Worm (Caenorhabditis elegans) whole organism, early embryonic: ENCODE data around the gene smoc-1.

ENCODE experiments used
- B0310.2 ChIP-seq: sonication (generic microtip); optimal IDR thresholded peaks from 2 replicates; lab custom pipeline; 2016; ENCODE audit warnings: mild to moderate bottlenecking, missing genetic modification characterization, missing compliant biosample characterization
- ama-1 ChIP-seq: fragments of 150-350 bp; optimal IDR thresholded peaks from 2 replicates; lab custom pipeline; 2014
- ceh-13 ChIP-seq: fragments of 200-800 bp; sonication (Bioruptor generic); optimal IDR thresholded peaks from 2 replicates; lab custom pipeline; 2018; ENCODE audit warnings: mild to moderate bottlenecking, missing genetic modification characterization, missing compliant biosample characterization
- ceh-36 ChIP-seq: sonication (generic microtip); optimal IDR thresholded peaks from 2 replicates; lab custom pipeline; 2016; ENCODE audit warnings: missing genetic modification characterization, inconsistent platforms, missing compliant biosample characterization
- hmbx-1 ChIP-seq: sonication (generic microtip); optimal IDR thresholded peaks from 2 replicates; lab custom pipeline; 2016; ENCODE audit warnings: mild to moderate bottlenecking, missing genetic modification characterization, missing compliant biosample characterization
- hmg-4 ChIP-seq: fragments of 200-800 bp; sonication (Bioruptor generic); optimal IDR thresholded peaks from 2 replicates; lab custom pipeline; 2018; ENCODE audit warnings: mild to moderate bottlenecking, missing genetic modification characterization, missing compliant biosample characterization
- pes-1 ChIP-seq: fragments of 200-800 bp; sonication (Bioruptor generic); IDR thresholded peaks from 2 replicates; pipeline ENCODE4 v1.3.6; 2022; ENCODE audit warnings: missing genetic modification reagents, missing genetic modification characterization, missing compliant biosample characterization
- scrt-1 ChIP-seq: fragments of 200-800 bp; sonication (Bioruptor generic); IDR thresholded peaks from 2 replicates; pipeline ENCODE4 v1.3.6; 2022; ENCODE audit warnings: missing genetic modification characterization, missing compliant biosample characterization

ce11 chrV:11732049-11732448 lies 25.4 kb upstream of the smoc-1 start:
- TF ChIP-seq hmbx-1 (tag; lab: Kevin White, UChicago) (no peak), ama-1 (lab: Kevin White, UChicago) (no peak), ceh-36 (tag; lab: Kevin White, UChicago) (no peak), ceh-13 (GFP tag; lab: Kevin White, UChicago) (no peak), B0310.2 (tag; lab: Kevin White, UChicago) (no peak), pes-1 (GFP tag; lab: Robert Waterston, UW) (no peak), scrt-1 (GFP tag; lab: Robert Waterston, UW) (no peak), hmg-4 (GFP tag; lab: Kevin White, UChicago) (no peak)
